Fruit fly (Drosophila melanogaster) whole organism, embryonic: ENCODE results near the gene Gale.

ENCODE experiments used
- Adf1 ChIP-seq: fragments of 200-800 bp; sonication (Bioruptor generic); IDR thresholded peaks from 2 replicates; pipeline ENCODE4 v1.3.6; 2022; ENCODE audit warnings: missing biosample characterization, missing genetic modification characterization
- Antp ChIP-seq: fragments of 200-800 bp; sonication (Bioruptor generic); optimal IDR thresholded peaks from 3 replicates; lab custom pipeline; 2016; ENCODE audit warnings: missing biosample characterization, missing genetic modification characterization
- Awh ChIP-seq: fragments of 200-800 bp; sonication (Bioruptor generic); IDR thresholded peaks from 2 replicates; pipeline ENCODE4, ENCODE4 v1.3.6; 2022; ENCODE audit warnings: missing biosample characterization, missing genetic modification characterization
- CG1024 ChIP-seq: fragments of 200-800 bp; sonication (Bioruptor generic); IDR thresholded peaks from 2 replicates; pipeline ENCODE4 v1.3.6; 2022; ENCODE audit warnings: missing biosample characterization, missing genetic modification characterization
- CG10543 ChIP-seq: fragments of 200-800 bp; sonication (Bioruptor generic); optimal IDR thresholded peaks from 3 replicates; lab custom pipeline; 2017; ENCODE audit warnings: missing biosample characterization, mild to moderate bottlenecking, missing genetic modification characterization, moderate library complexity
- CG11560 ChIP-seq: fragments of 200-800 bp; sonication (Bioruptor generic); IDR thresholded peaks from 3 replicates; pipeline ENCODE4 v1.3.6; 2022; ENCODE audit warnings: missing biosample characterization, missing genetic modification characterization
- CG12769 ChIP-seq: fragments of 200-800 bp; sonication (Bioruptor generic); optimal IDR thresholded peaks from 2 replicates; lab custom pipeline; 2019; ENCODE audit warnings: missing biosample characterization, mild to moderate bottlenecking, missing genetic modification characterization, moderate library complexity
- CG1832 ChIP-seq: fragments of 200-800 bp; sonication (Bioruptor generic); optimal IDR thresholded peaks from 2 replicates; lab custom pipeline; 2017; ENCODE audit warnings: missing biosample characterization, mild to moderate bottlenecking, missing genetic modification characterization, inconsistent platforms
- CG18599 ChIP-seq: fragments of 200-800 bp; sonication (Bioruptor generic); optimal IDR thresholded peaks from 3 replicates; lab custom pipeline; 2017; ENCODE audit warnings: missing biosample characterization, missing genetic modification characterization, mild to moderate bottlenecking, moderate library complexity, missing genetic modification reagents
- CG34422 ChIP-seq: fragments of 200-800 bp; sonication (Bioruptor generic); IDR thresholded peaks from 3 replicates; pipeline ENCODE4 v1.3.6; 2022; ENCODE audit warnings: missing biosample characterization, missing genetic modification characterization
- CG5245 ChIP-seq: fragments of 200-800 bp; sonication (Bioruptor generic); optimal IDR thresholded peaks from 3 replicates; lab custom pipeline; 2016; ENCODE audit warnings: missing biosample characterization, missing genetic modification characterization
- CG5953 ChIP-seq: fragments of 200-800 bp; sonication (Bioruptor generic); IDR thresholded peaks from 2 replicates; pipeline ENCODE4 v1.3.6; 2022; ENCODE audit warnings: missing biosample characterization, missing genetic modification characterization
- CG6813 ChIP-seq: fragments of 200-800 bp; sonication (Bioruptor generic); optimal IDR thresholded peaks from 2 replicates; lab custom pipeline; 2017; ENCODE audit warnings: missing biosample characterization, missing genetic modification characterization, mild to moderate bottlenecking, moderate library complexity, missing genetic modification reagents
- CG8290 ChIP-seq, 3 experiments: fragments of 200-800 bp; sonication (Bioruptor generic); optimal IDR thresholded peaks; 2 replicates each; lab custom pipeline; 2016 to 2019; ENCODE audit warnings: missing biosample characterization in 3 of 3, missing genetic modification characterization in 3 of 3, mild to moderate bottlenecking in 2 of 3, moderate library complexity in 1 of 3
- CG8765 ChIP-seq: fragments of 200-800 bp; sonication (Bioruptor generic); IDR thresholded peaks from 2 replicates; pipeline ENCODE4 v1.3.6; 2022; ENCODE audit warnings: missing biosample characterization, missing genetic modification characterization
- CG8944 ChIP-seq: fragments of 200-800 bp; sonication (Bioruptor generic); optimal IDR thresholded peaks from 3 replicates; lab custom pipeline; 2016; ENCODE audit warnings: missing biosample characterization, missing genetic modification characterization
- Drgx ChIP-seq: fragments of 200-800 bp; sonication (Bioruptor generic); IDR thresholded peaks from 2 replicates; pipeline ENCODE4 v1.3.6; 2022; ENCODE audit warnings: missing biosample characterization, missing genetic modification characterization
- E2f1 ChIP-seq: fragments of 200-800 bp; sonication (Bioruptor generic); IDR thresholded peaks from 2 replicates; pipeline ENCODE4 v1.3.6; 2022; ENCODE audit warnings: missing biosample characterization, missing genetic modification characterization
- E2f2 ChIP-seq: fragments of 200-800 bp; sonication (Bioruptor generic); IDR thresholded peaks from 2 replicates; pipeline ENCODE4 v1.3.6; 2022; ENCODE audit warnings: missing biosample characterization, missing genetic modification characterization
- HHEX ChIP-seq: fragments of 200-800 bp; sonication (Bioruptor generic); optimal IDR thresholded peaks from 3 replicates; lab custom pipeline; 2017; ENCODE audit warnings: missing biosample characterization, mild to moderate bottlenecking, missing genetic modification characterization, missing genetic modification reagents
- HLHmδ ChIP-seq: fragments of 200-800 bp; sonication (Bioruptor generic); optimal IDR thresholded peaks from 2 replicates; lab custom pipeline; 2018; ENCODE audit warnings: missing biosample characterization, mild to moderate bottlenecking, missing genetic modification characterization, moderate library complexity
- HmgZ ChIP-seq: fragments of 200-800 bp; sonication (Bioruptor generic); optimal IDR thresholded peaks from 2 replicates; lab custom pipeline; 2018; ENCODE audit warnings: missing biosample characterization, mild to moderate bottlenecking, missing genetic modification characterization
- Hmr ChIP-seq: fragments of 200-800 bp; sonication (Bioruptor generic); optimal IDR thresholded peaks from 3 replicates; lab custom pipeline; 2017; ENCODE audit warnings: mild to moderate bottlenecking, missing biosample characterization, missing genetic modification reagents, missing genetic modification characterization
- Hmx ChIP-seq: fragments of 200-800 bp; sonication (Bioruptor generic); optimal IDR thresholded peaks from 2 replicates; lab custom pipeline; 2016; ENCODE audit warnings: missing biosample characterization, missing genetic modification characterization
- Hr39 ChIP-seq: fragments of >200 bp; optimal IDR thresholded peaks from 2 replicates; lab custom pipeline; 2017
- Med ChIP-seq: fragments of 200-800 bp; sonication (Bioruptor generic); peaks from one replicate; lab custom pipeline; 2016; ENCODE audit warnings: missing biosample characterization, missing genetic modification characterization, mild to moderate bottlenecking, inconsistent platforms, moderate library complexity
- Optix ChIP-seq: fragments of 200-800 bp; sonication (Bioruptor generic); IDR thresholded peaks from 3 replicates; pipeline ENCODE4 v1.3.6; 2022; ENCODE audit warnings: missing biosample characterization, missing genetic modification characterization
- cad ChIP-seq: fragments of >200 bp; optimal IDR thresholded peaks from 2 replicates; lab custom pipeline; 2017; ENCODE audit warnings: missing biosample characterization, missing genetic modification characterization
- cg ChIP-seq: fragments of 200-800 bp; sonication (Bioruptor generic); optimal IDR thresholded peaks from 3 replicates; lab custom pipeline; 2019; ENCODE audit warnings: missing biosample characterization, mild to moderate bottlenecking, missing genetic modification characterization, moderate library complexity
- chinmo ChIP-seq: fragments of 200-800 bp; sonication (Bioruptor generic); IDR thresholded peaks from 4 replicates; pipeline ENCODE4 v1.3.6; 2022; ENCODE audit warnings: missing biosample characterization, missing genetic modification characterization; ENCODE audit not compliant: partially characterized antibody
- dati ChIP-seq: fragments of 200-800 bp; sonication (Bioruptor generic); IDR thresholded peaks from 2 replicates; pipeline ENCODE4 v1.3.6; 2022; ENCODE audit warnings: missing biosample characterization, missing genetic modification characterization
- disco-r ChIP-seq: fragments of 200-800 bp; sonication (Bioruptor generic); optimal IDR thresholded peaks from 2 replicates; lab custom pipeline; 2016; ENCODE audit warnings: missing biosample characterization, missing genetic modification characterization
- dpn ChIP-seq, 2 experiments: fragments of 200-800 bp; sonication (Bioruptor generic); optimal IDR thresholded peaks; 3 replicates each; lab custom pipeline; 2016; ENCODE audit warnings: missing biosample characterization in 2 of 2, missing genetic modification characterization in 2 of 2
- ems ChIP-seq: fragments of 200-800 bp; sonication (Bioruptor generic); optimal IDR thresholded peaks from 3 replicates; lab custom pipeline; 2016; ENCODE audit warnings: missing biosample characterization, missing genetic modification characterization
- fd64A ChIP-seq: fragments of 200-800 bp; sonication (Bioruptor generic); optimal IDR thresholded peaks from 3 replicates; lab custom pipeline; 2018; ENCODE audit warnings: missing biosample characterization, mild to moderate bottlenecking, missing genetic modification characterization
- gce ChIP-seq: fragments of 200-800 bp; sonication (Bioruptor generic); IDR thresholded peaks from 3 replicates; pipeline ENCODE4 v1.3.6; 2022; ENCODE audit warnings: missing biosample characterization, missing genetic modification characterization
- kah ChIP-seq: fragments of 200-800 bp; sonication (Bioruptor generic); optimal IDR thresholded peaks from 2 replicates; lab custom pipeline; 2018; ENCODE audit warnings: missing biosample characterization, mild to moderate bottlenecking, missing genetic modification characterization
- ken ChIP-seq: fragments of 200-800 bp; sonication (Bioruptor generic); IDR thresholded peaks from 3 replicates; pipeline ENCODE4 v1.3.6; 2022; ENCODE audit warnings: missing biosample characterization, missing genetic modification characterization
- knrl ChIP-seq: fragments of 200-800 bp; sonication (Bioruptor generic); IDR thresholded peaks from 3 replicates; pipeline ENCODE4 v1.3.6; 2022; ENCODE audit warnings: missing biosample characterization, missing genetic modification characterization; ENCODE audit not compliant: partially characterized antibody
- lilli ChIP-seq: fragments of 200-800 bp; sonication (Bioruptor generic); optimal IDR thresholded peaks from 3 replicates; lab custom pipeline; 2016; ENCODE audit warnings: missing biosample characterization, missing genetic modification characterization
- pfk ChIP-seq: fragments of 200-800 bp; sonication (Bioruptor generic); optimal IDR thresholded peaks from 2 replicates; lab custom pipeline; 2018; ENCODE audit warnings: missing biosample characterization, mild to moderate bottlenecking, missing genetic modification characterization, moderate library complexity
- schlank ChIP-seq: fragments of 200-800 bp; sonication (Bioruptor generic); optimal IDR thresholded peaks from 2 replicates; lab custom pipeline; 2018; ENCODE audit warnings: missing biosample characterization, mild to moderate bottlenecking, missing genetic modification characterization
- sd ChIP-seq: fragments of 200-800 bp; sonication (Bioruptor generic); optimal IDR thresholded peaks from 3 replicates; lab custom pipeline; 2018; ENCODE audit warnings: missing biosample characterization, mild to moderate bottlenecking, missing genetic modification characterization, moderate library complexity
- sens ChIP-seq: fragments of 200-800 bp; sonication (Bioruptor generic); peaks from one replicate; lab custom pipeline; 2016; ENCODE audit warnings: missing biosample characterization, missing genetic modification characterization
- sqz ChIP-seq: fragments of 200-800 bp; sonication (Bioruptor generic); optimal IDR thresholded peaks from 3 replicates; lab custom pipeline; 2018; ENCODE audit warnings: missing biosample characterization, mild to moderate bottlenecking, missing genetic modification characterization
- sr ChIP-seq: fragments of 200-800 bp; sonication (Bioruptor generic); IDR thresholded peaks from 3 replicates; pipeline ENCODE4 v1.3.6; 2022; ENCODE audit warnings: missing biosample characterization, missing genetic modification characterization
- tin ChIP-seq: fragments of 200-800 bp; sonication (Bioruptor generic); optimal IDR thresholded peaks from 3 replicates; lab custom pipeline; 2016; ENCODE audit warnings: missing biosample characterization, missing genetic modification characterization
- trh ChIP-seq: fragments of 200-800 bp; sonication (Bioruptor generic); optimal IDR thresholded peaks from 2 replicates; lab custom pipeline; 2016; ENCODE audit warnings: missing biosample characterization, missing genetic modification characterization
- tx ChIP-seq: fragments of 200-800 bp; sonication (Bioruptor generic); optimal IDR thresholded peaks from 2 replicates; lab custom pipeline; 2016; ENCODE audit warnings: missing biosample characterization, missing genetic modification characterization
- vvl ChIP-seq: fragments of 200-800 bp; sonication (Bioruptor generic); IDR thresholded peaks from 2 replicates; pipeline ENCODE4 v1.3.6; 2022; ENCODE audit warnings: missing biosample characterization, missing genetic modification characterization
- zfh1 ChIP-seq: fragments of 200-800 bp; sonication (Bioruptor generic); IDR thresholded peaks from 3 replicates; pipeline ENCODE4 v1.3.6; 2022; ENCODE audit warnings: missing biosample characterization, missing genetic modification characterization

Gene Gale

DNA sequence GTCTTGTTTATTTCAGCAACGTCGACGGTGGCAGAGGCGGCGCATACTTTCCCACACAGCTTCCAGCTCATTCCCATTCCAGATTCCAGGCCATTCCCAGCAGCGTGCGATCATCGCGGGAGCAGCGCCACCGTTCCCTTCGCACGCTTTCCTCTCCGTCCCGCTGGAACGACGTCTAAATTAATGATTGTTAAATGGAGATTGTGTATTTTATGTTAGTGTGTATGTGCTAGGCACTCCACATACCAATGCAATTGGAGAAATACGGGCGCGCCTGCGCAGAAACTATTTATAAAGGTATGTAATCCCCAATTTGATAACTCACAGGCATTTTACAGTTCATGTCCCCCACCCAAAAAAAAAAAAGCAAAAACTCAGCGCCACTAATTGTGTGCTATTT is 6.9 kb upstream of the Gale start (continued):
- TF ChIP-seq trh (GFP tag; lab: Kevin White, UChicago) (no peak), HmgZ (tag; lab: Kevin White, UChicago) (no peak), tx (GFP tag; lab: Kevin White, UChicago) (no peak), Med (peak; percentile 81), E2f2 (no peak), sqz (peak; percentile 66), CG8944 (no peak), cad (no peak), Antp (no peak), CG18599 (peak; percentile 8), CG8290 (GFP tag; optimal IDR thresholded peaks at IDR 0.05; lab: Kevin White, UChicago) (no peak), CG8290 (tag; optimal IDR thresholded peaks at IDR 0.05; lab: Kevin White, UChicago) (peak in 1 of 2 experiments; percentile 13), CG5953 (GFP tag; lab: Robert Waterston, UW) (0 out of 2 replicates have a peak, but pooled peaks have one; percentile 10), dpn (GFP tag; optimal IDR thresholded peaks at IDR 0.05; lab: Kevin White, UChicago) (no peak), fd64A (no peak), Hmr (GFP tag; lab: Kevin White, UChicago) (no peak), gce (no peak), HLHmδ (GFP tag; lab: Kevin White, UChicago) (peak; percentile 27), CG11560 (no peak), CG10543 (GFP tag; lab: Kevin White, UChicago) (peak; percentile 26), sd (tag; lab: Kevin White, UChicago) (peak; percentile 84), schlank (no peak), CG1832 (no peak), sens (GFP tag; lab: Kevin White, UChicago) (peak; percentile 56), sr (GFP tag; lab: Robert Waterston, UW) (no peak), ken (0 out of 3 replicates have a peak, but pooled peaks have one; percentile 19), disco-r (GFP tag; lab: Kevin White, UChicago) (no peak), Hr39 (no peak), Drgx (GFP tag; lab: Robert Waterston, UW) (no peak), Awh (peak; percentile 61; the same call in 1 of the 2 replicates), CG12769 (tag; lab: Kevin White, UChicago) (peak; percentile 98), HHEX (GFP tag; lab: Kevin White, UChicago) (no peak), CG6813 (GFP tag; lab: Kevin White, UChicago) (no peak), zfh1 (GFP tag; lab: Robert Waterston, UW) (0 out of 3 replicates have a peak, but pooled peaks have one; percentile 10), Adf1 (GFP tag; lab: Robert Waterston, UW) (peak; percentile 32; the same call in 1 of the 2 replicates), ems (no peak), Optix (GFP tag; lab: Robert Waterston, UW) (peak; percentile 34; the same call in 1 of the 3 replicates), CG1024 (GFP tag; lab: Robert Waterston, UW) (0 out of 2 replicates have a peak, but pooled peaks have one; percentile 4), Hmx (GFP tag; lab: Kevin White, UChicago) (no peak), CG5245 (GFP tag; lab: Kevin White, UChicago) (peak; percentile 20), E2f1 (peak; percentile 22; the same call in 1 of the 2 replicates), kah (GFP tag; lab: Kevin White, UChicago) (peak; percentile 15), cg (GFP tag; lab: Kevin White, UChicago) (peak; percentile 58), CG34422 (GFP tag; lab: Robert Waterston, UW) (no peak), dati (no peak), pfk (peak; percentile 95), CG8765 (GFP tag; lab: Robert Waterston, UW) (no peak), chinmo (0 out of 4 replicates have a peak, but pooled peaks have one; percentile 10), knrl (GFP tag; lab: Robert Waterston, UW) (0 out of 3 replicates have a peak, but pooled peaks have one; percentile 17), lilli (no peak), vvl (GFP tag; lab: Robert Waterston, UW) (0 out of 2 replicates have a peak, but pooled peaks have one; percentile 33), tin (GFP tag; lab: Kevin White, UChicago) (no peak)
